Worm (Caenorhabditis elegans) whole organism, L1 larva: ENCODE results near the gene npr-41.

Experiments used
- C04F5.9 ChIP-seq: sonication (generic microtip); optimal IDR thresholded peaks from 2 replicates; lab custom pipeline; 2016; ENCODE audit warnings: missing genetic modification characterization, missing compliant biosample characterization
- alr-1 ChIP-seq: fragments of 200-800 bp; sonication (Bioruptor generic); optimal IDR thresholded peaks from 2 replicates; lab custom pipeline; 2018; ENCODE audit warnings: borderline replicate concordance, mild to moderate bottlenecking, missing genetic modification characterization, missing compliant biosample characterization
- blmp-1 ChIP-seq: fragments of 150-350 bp; optimal IDR thresholded peaks from 2 replicates; lab custom pipeline; 2014; ENCODE audit warnings: missing biosample characterization, missing genetic modification characterization
- ceh-63 ChIP-seq: fragments of 200-800 bp; sonication (Bioruptor generic); optimal IDR thresholded peaks from 2 replicates; lab custom pipeline; 2018; ENCODE audit warnings: mild to moderate bottlenecking, missing genetic modification characterization, missing compliant biosample characterization
- ceh-82 ChIP-seq, 3 experiments: fragments of 150-350 bp in 1 of 3; sonication (generic microtip) in 2 of 3; optimal IDR thresholded peaks; 2 replicates each; lab custom pipeline; 2014 to 2017; ENCODE audit warnings: missing biosample characterization in 3 of 3, missing genetic modification characterization in 3 of 3
- ceh-90 ChIP-seq: sonication (generic microtip); optimal IDR thresholded peaks from 2 replicates; lab custom pipeline; 2016; ENCODE audit warnings: missing genetic modification characterization, missing compliant biosample characterization
- efl-3 ChIP-seq: fragments of 200-800 bp; sonication (Bioruptor generic); optimal IDR thresholded peaks from 2 replicates; lab custom pipeline; 2018; ENCODE audit warnings: mild to moderate bottlenecking, missing genetic modification characterization, missing compliant biosample characterization
- elt-2 ChIP-seq: sonication (generic microtip); optimal IDR thresholded peaks from 2 replicates; lab custom pipeline; 2016; ENCODE audit warnings: missing genetic modification characterization, mild to moderate bottlenecking, inconsistent platforms, missing compliant biosample characterization, missing genetic modification reagents
- elt-3 ChIP-seq, 6 experiments: fragments of 150-350 bp in 1 of 6; sonication (generic microtip); optimal IDR thresholded peaks; 2 replicates each; lab custom pipeline; 2017 to 2018; ENCODE audit warnings: missing biosample characterization in 6 of 6, missing genetic modification characterization in 6 of 6, inconsistent platforms in 1 of 6
- ets-5 ChIP-seq: fragments of 200-800 bp; sonication (Bioruptor generic); IDR thresholded peaks from 2 replicates; pipeline ENCODE4 v1.3.6; 2022; ENCODE audit warnings: missing genetic modification characterization, missing compliant biosample characterization
- fos-1 ChIP-seq: fragments of 150-350 bp; optimal IDR thresholded peaks from 2 replicates; lab custom pipeline; 2014; ENCODE audit warnings: missing biosample characterization, missing genetic modification characterization
- grh-1 ChIP-seq: fragments of 200-800 bp; sonication (Bioruptor generic); IDR thresholded peaks from 2 replicates; pipeline ENCODE4 v1.3.6; 2022; ENCODE audit warnings: missing genetic modification reagents, missing genetic modification characterization, missing compliant biosample characterization
- hlh-17 ChIP-seq: fragments of 200-800 bp; sonication (Bioruptor generic); optimal IDR thresholded peaks from 2 replicates; lab custom pipeline; 2018; ENCODE audit warnings: missing genetic modification characterization, mild to moderate bottlenecking, missing compliant biosample characterization, moderate library complexity, borderline replicate concordance
- jun-1 ChIP-seq: fragments of 150-350 bp; optimal IDR thresholded peaks from 2 replicates; lab custom pipeline; 2014; ENCODE audit warnings: missing biosample characterization, missing genetic modification reagents, missing genetic modification characterization
- lin-14 ChIP-seq: fragments of 200-800 bp; sonication (Bioruptor generic); optimal IDR thresholded peaks from 2 replicates; lab custom pipeline; 2018; ENCODE audit warnings: mild to moderate bottlenecking, missing genetic modification characterization, moderate library complexity, missing compliant biosample characterization
- lin-35 ChIP-seq, 2 experiments: fragments of 150-350 bp; optimal IDR thresholded peaks; 2 replicates each; lab custom pipeline; 2014; ENCODE audit warnings: missing biosample characterization in 2 of 2, missing genetic modification characterization in 2 of 2, missing genetic modification reagents in 2 of 2
- lin-39 ChIP-seq: fragments of 150-350 bp; optimal IDR thresholded peaks from 2 replicates; lab custom pipeline; 2014; ENCODE audit warnings: missing biosample characterization, missing genetic modification reagents, missing genetic modification characterization
- lsy-2 ChIP-seq, 2 experiments: fragments of 150-350 bp; optimal IDR thresholded peaks; 2 replicates each; lab custom pipeline; 2014; ENCODE audit warnings: missing biosample characterization in 2 of 2, missing genetic modification characterization in 2 of 2
- mdl-1 ChIP-seq, 2 experiments: fragments of 150-350 bp; optimal IDR thresholded peaks; 2 replicates each; lab custom pipeline; 2014 to 2017; ENCODE audit warnings: missing biosample characterization in 2 of 2, missing genetic modification characterization in 2 of 2, inconsistent platforms in 1 of 2
- mef-2 ChIP-seq: fragments of 150-350 bp; optimal IDR thresholded peaks from 2 replicates; lab custom pipeline; 2014; ENCODE audit warnings: missing biosample characterization, missing genetic modification characterization
- mep-1 ChIP-seq: fragments of 150-350 bp; optimal IDR thresholded peaks from 2 replicates; lab custom pipeline; 2014; ENCODE audit warnings: missing biosample characterization, missing genetic modification characterization
- nhr-12 ChIP-seq: sonication (generic microtip); optimal IDR thresholded peaks from 2 replicates; lab custom pipeline; 2017; ENCODE audit warnings: missing biosample characterization, missing genetic modification characterization
- nhr-19 ChIP-seq: fragments of 200-800 bp; sonication (Bioruptor generic); conservative IDR thresholded peaks from 2 replicates; pipeline ENCODE4 v1.3.6; 2022; ENCODE audit warnings: missing genetic modification characterization, missing compliant biosample characterization
- nhr-20 ChIP-seq: sonication (generic microtip); optimal IDR thresholded peaks from 2 replicates; lab custom pipeline; 2016; ENCODE audit warnings: mild to moderate bottlenecking, missing genetic modification characterization, missing compliant biosample characterization
- nhr-71 ChIP-seq: sonication (generic microtip); optimal IDR thresholded peaks from 2 replicates; lab custom pipeline; 2016; ENCODE audit warnings: mild to moderate bottlenecking, missing genetic modification characterization, moderate library complexity, missing compliant biosample characterization
- nhr-77 ChIP-seq: fragments of 150-350 bp; optimal IDR thresholded peaks from 2 replicates; lab custom pipeline; 2014; ENCODE audit warnings: missing biosample characterization, missing genetic modification characterization
- nhr-85 ChIP-seq: sonication (generic microtip); peaks from one replicate; lab custom pipeline; 2016; ENCODE audit warnings: missing genetic modification characterization, inconsistent platforms, missing compliant biosample characterization
- nhr-90 ChIP-seq: sonication (generic microtip); optimal IDR thresholded peaks from 2 replicates; lab custom pipeline; 2016; ENCODE audit warnings: mild to moderate bottlenecking, missing genetic modification characterization, missing compliant biosample characterization; ENCODE audit not compliant: poor library complexity
- pag-3 ChIP-seq: sonication (generic microtip); optimal IDR thresholded peaks from 2 replicates; lab custom pipeline; 2017; ENCODE audit warnings: missing genetic modification characterization, mild to moderate bottlenecking, missing compliant biosample characterization, antibody characterized with exemption, borderline replicate concordance; ENCODE audit not compliant: insufficient read depth
- pqm-1 ChIP-seq: sonication (generic microtip); optimal IDR thresholded peaks from 3 replicates; lab custom pipeline; 2017; ENCODE audit warnings: missing biosample characterization, missing genetic modification characterization
- snu-23 ChIP-seq: sonication (generic microtip); optimal IDR thresholded peaks from 2 replicates; lab custom pipeline; 2016; ENCODE audit warnings: missing genetic modification characterization, missing compliant biosample characterization
- sptf-1 ChIP-seq: fragments of 150-350 bp; optimal IDR thresholded peaks from 2 replicates; lab custom pipeline; 2014; ENCODE audit warnings: missing biosample characterization, missing genetic modification characterization
- sup-37 ChIP-seq: fragments of 200-800 bp; sonication (Bioruptor generic); optimal IDR thresholded peaks from 2 replicates; lab custom pipeline; 2018; ENCODE audit warnings: mild to moderate bottlenecking, missing genetic modification characterization, missing compliant biosample characterization
- swsn-7 ChIP-seq: sonication (generic microtip); optimal IDR thresholded peaks from 2 replicates; lab custom pipeline; 2016; ENCODE audit warnings: missing genetic modification characterization, missing compliant biosample characterization
- tbx-2 ChIP-seq: sonication (generic microtip); optimal IDR thresholded peaks from 2 replicates; lab custom pipeline; 2016; ENCODE audit warnings: missing genetic modification characterization, missing compliant biosample characterization
- unc-98 ChIP-seq: fragments of 200-800 bp; sonication (Bioruptor generic); IDR thresholded peaks from 2 replicates; pipeline ENCODE4 v1.3.6; 2022; ENCODE audit warnings: missing genetic modification characterization, missing compliant biosample characterization
- zag-1 ChIP-seq: fragments of 150-350 bp; optimal IDR thresholded peaks from 2 replicates; lab custom pipeline; 2014; ENCODE audit warnings: missing biosample characterization, missing genetic modification characterization
- zip-4 ChIP-seq: fragments of 200-800 bp; sonication (Bioruptor generic); optimal IDR thresholded peaks from 2 replicates; lab custom pipeline; 2018; ENCODE audit warnings: mild to moderate bottlenecking, missing genetic modification characterization, moderate library complexity, missing compliant biosample characterization
- ztf-11 ChIP-seq, 2 experiments: sonication (generic microtip); optimal IDR thresholded peaks; 2 replicates each; lab custom pipeline; 2016 to 2017; ENCODE audit warnings: missing genetic modification characterization in 2 of 2, missing biosample characterization in 1 of 2, missing compliant biosample characterization in 1 of 2

Gene npr-41

DNA sequence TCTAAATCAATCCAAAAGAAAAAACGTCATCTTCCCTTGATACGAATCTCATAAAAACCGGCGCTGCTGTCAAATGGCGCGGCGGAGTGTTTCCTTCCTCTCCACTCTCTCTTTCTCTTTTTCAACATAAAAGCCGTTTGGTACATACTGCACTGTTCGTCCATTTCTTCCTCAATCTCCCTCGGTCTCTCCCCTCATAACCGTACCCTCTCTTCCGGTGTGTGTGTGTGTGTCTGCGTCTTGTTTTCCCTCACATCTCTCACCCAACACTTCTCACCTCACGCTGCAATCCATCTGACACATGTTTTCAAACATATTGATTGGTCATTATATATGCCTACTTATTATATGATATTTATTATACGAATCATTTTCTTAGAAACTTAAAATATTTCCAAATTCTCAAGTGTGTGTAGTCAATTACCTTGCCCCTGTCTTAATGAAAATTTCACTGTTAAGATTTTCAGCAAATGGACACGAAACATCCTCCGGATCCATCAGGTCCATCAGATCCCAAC, 46.0 kb upstream of the npr-41 start, which contains the start of the genes aars-1 and rga-1 (continued):
- TF ChIP-seq nhr-12 (tag; lab: Kevin White, UChicago) (no peak), nhr-77 (tag; lab: Kevin White, UChicago) (peak; percentile 16), elt-3 (tag; optimal IDR thresholded peaks at IDR 0.05; lab: Kevin White, UChicago) (peak in 3 of 6 experiments; percentile 5 to 57 (median 55)), C04F5.9 (no peak), swsn-7 (tag; lab: Kevin White, UChicago) (peak; percentile 24), nhr-90 (peak; percentile 10), alr-1 (tag; lab: Kevin White, UChicago) (no peak), elt-2 (tag; lab: Kevin White, UChicago) (peak; percentile 8), zip-4 (no peak), ztf-11 (tag; optimal IDR thresholded peaks at IDR 0.05; lab: Kevin White, UChicago) (peak in 1 of 2 experiments; percentile 16), ets-5 (GFP tag; lab: Robert Waterston, UW) (no peak), ceh-82 (tag; optimal IDR thresholded peaks at IDR 0.05; lab: Kevin White, UChicago) (peak in 1 of 3 experiments; percentile 52), zag-1 (tag; lab: Kevin White, UChicago) (no peak), pag-3 (tag; lab: Kevin White, UChicago) (no peak), mef-2 (tag; lab: Kevin White, UChicago) (no peak), efl-3 (GFP tag; lab: Kevin White, UChicago) (no peak), nhr-19 (peak; percentile 33), hlh-17 (GFP tag; lab: Kevin White, UChicago) (no peak), sup-37 (GFP tag; lab: Kevin White, UChicago) (no peak), jun-1 (peak; percentile 42), lsy-2 (tag; optimal IDR thresholded peaks at IDR 0.05; lab: Kevin White, UChicago) (peak; percentile 28 to 57)

DNA sequence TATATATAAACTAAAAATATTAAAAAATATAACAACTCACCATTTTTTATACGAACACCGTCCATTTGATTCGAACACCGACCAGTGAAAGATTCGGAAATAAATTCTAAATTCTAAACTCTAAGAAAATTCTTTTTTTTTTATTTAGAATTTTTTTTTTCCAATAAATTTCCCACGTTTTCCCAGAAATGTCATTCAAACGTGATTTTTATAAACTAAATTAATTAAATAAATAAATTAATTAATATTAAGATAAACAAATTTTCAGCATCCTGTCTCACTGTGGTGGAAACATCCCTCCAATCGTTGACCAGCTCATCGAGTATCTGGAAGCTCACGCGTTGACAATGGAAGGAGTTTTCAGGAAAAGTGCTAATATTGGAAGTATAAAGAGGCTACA, 42.9 kb upstream of the npr-41 start, which contains the start of gene klp-17:
Gene klp-17, minus strand, starts transcription at position 101 of the 400 bp plus-strand sequence.
- TF ChIP-seq elt-3 (tag; optimal IDR thresholded peaks at IDR 0.05; lab: Kevin White, UChicago) (no peak), ztf-11 (tag; optimal IDR thresholded peaks at IDR 0.05; lab: Kevin White, UChicago) (no peak), fos-1 (tag; lab: Kevin White, UChicago) (no peak), unc-98 (GFP tag; lab: Robert Waterston, UW) (no peak), ceh-63 (no peak), ceh-82 (tag; optimal IDR thresholded peaks at IDR 0.05; lab: Kevin White, UChicago) (no peak), mep-1 (no peak), nhr-20 (no peak), grh-1 (GFP tag; lab: Robert Waterston, UW) (no peak)

DNA sequence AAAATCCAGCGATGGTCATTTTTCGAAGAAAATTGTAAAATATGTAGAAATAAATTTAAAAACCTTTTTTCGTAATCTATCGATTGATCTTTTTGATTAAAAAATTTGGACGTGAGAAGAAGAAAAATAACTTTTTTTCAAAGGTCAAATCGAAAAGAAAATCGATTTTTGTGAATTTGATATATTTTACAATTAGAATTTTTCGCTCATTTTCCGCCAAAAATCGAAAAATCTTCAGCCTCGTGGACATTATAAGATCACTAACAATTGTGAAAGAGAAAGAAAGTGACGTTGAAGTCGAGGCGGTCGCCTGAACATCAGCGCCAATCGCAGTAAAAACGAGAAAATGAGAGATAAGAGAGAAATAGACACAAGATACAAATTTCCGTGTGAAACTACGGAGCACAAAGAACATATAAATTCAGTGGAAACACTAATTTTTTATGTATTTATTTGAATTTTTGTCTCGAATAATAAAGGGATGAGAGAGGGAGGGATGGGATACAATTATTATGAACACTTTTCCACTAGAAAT, 40.8 kb upstream of the npr-41 start, which contains the start of gene cisd-1:
Gene cisd-1, minus strand, starts transcription at position 51 of the 535 bp plus-strand sequence.
- TF ChIP-seq lin-14 (peak; percentile 49), nhr-71 (tag; lab: Kevin White, UChicago) (peak; percentile 32), pqm-1 (tag; lab: Kevin White, UChicago) (no peak), lin-35 (GFP tag; optimal IDR thresholded peaks at IDR 0.05; lab: Kevin White, UChicago) (peak in 1 of 2 experiments; percentile 34), nhr-85 (tag; lab: Kevin White, UChicago) (peak; percentile 16), elt-3 (tag; optimal IDR thresholded peaks at IDR 0.05; lab: Kevin White, UChicago) (peak in 1 of 6 experiments; percentile 1), ceh-90 (tag; lab: Kevin White, UChicago) (no peak), nhr-90 (peak; percentile 10), snu-23 (GFP tag; lab: Kevin White, UChicago) (peak; percentile 28), mep-1 (peak; percentile 10), zip-4 (no peak), mdl-1 (tag; optimal IDR thresholded peaks at IDR 0.05; lab: Kevin White, UChicago) (peak in 1 of 2 experiments; percentile 11), tbx-2 (peak; percentile 0), sptf-1 (tag; lab: Kevin White, UChicago) (no peak), nhr-19 (peak; percentile 30; the same call in 1 of the 2 replicates), lin-39 (tag; lab: Kevin White, UChicago) (no peak), blmp-1 (tag; lab: Kevin White, UChicago) (peak; percentile 82), elt-2 (tag; lab: Kevin White, UChicago) (peak; percentile 33)
